Fruit fly (Drosophila melanogaster) whole organism, embryonic: ENCODE data around the gene RpLP1.

Experiments
- Ada2b ChIP-seq: fragments of 200-800 bp; sonication (Bioruptor generic); IDR thresholded peaks from 2 replicates; pipeline ENCODE4 v1.3.6; 2022; ENCODE audit warnings: missing biosample characterization, missing genetic modification characterization
- Blimp-1 ChIP-seq: fragments of 200-800 bp; sonication (Bioruptor generic); optimal IDR thresholded peaks from 3 replicates; lab custom pipeline; 2018; ENCODE audit warnings: missing biosample characterization, missing genetic modification characterization, mild to moderate bottlenecking, moderate library complexity, missing genetic modification reagents
- CG10267 ChIP-seq: fragments of 200-800 bp; sonication (Bioruptor generic); optimal IDR thresholded peaks from 2 replicates; lab custom pipeline; 2018; ENCODE audit warnings: missing biosample characterization, mild to moderate bottlenecking, missing genetic modification characterization, moderate library complexity
- CG10274 ChIP-seq: fragments of 200-800 bp; sonication (Bioruptor generic); optimal IDR thresholded peaks from 3 replicates; lab custom pipeline; 2017; ENCODE audit warnings: missing biosample characterization, mild to moderate bottlenecking, missing genetic modification characterization
- CG10959 ChIP-seq: fragments of 200-800 bp; sonication (Bioruptor generic); IDR thresholded peaks from 2 replicates; pipeline ENCODE4 v1.3.6; 2022; ENCODE audit warnings: missing biosample characterization, missing genetic modification characterization
- CG11093 ChIP-seq: fragments of 200-800 bp; sonication (Bioruptor generic); IDR thresholded peaks from 3 replicates; pipeline ENCODE4 v1.3.6; 2022; ENCODE audit warnings: missing biosample characterization, missing genetic modification characterization
- CG12391 ChIP-seq: fragments of 200-800 bp; sonication (Bioruptor generic); optimal IDR thresholded peaks from 3 replicates; lab custom pipeline; 2018; ENCODE audit warnings: missing biosample characterization, mild to moderate bottlenecking, missing genetic modification characterization, moderate library complexity
- CG15269 ChIP-seq: fragments of 200-800 bp; sonication (Bioruptor generic); optimal IDR thresholded peaks from 2 replicates; lab custom pipeline; 2018; ENCODE audit warnings: missing biosample characterization, mild to moderate bottlenecking, missing genetic modification characterization, moderate library complexity
- CG17829 ChIP-seq: fragments of 200-800 bp; optimal IDR thresholded peaks from 2 replicates; lab custom pipeline; 2019; ENCODE audit warnings: missing biosample characterization, mild to moderate bottlenecking, missing genetic modification characterization, moderate library complexity
- CG31441 ChIP-seq: fragments of 200-800 bp; sonication (Bioruptor generic); IDR thresholded peaks from 2 replicates; pipeline ENCODE4 v1.3.6; 2022; ENCODE audit warnings: missing biosample characterization, missing genetic modification characterization
- CG34224 ChIP-seq: fragments of 200-800 bp; sonication (Bioruptor generic); IDR thresholded peaks from 3 replicates; pipeline ENCODE4 v1.3.6; 2022; ENCODE audit warnings: missing biosample characterization, missing genetic modification characterization; ENCODE audit not compliant: partially characterized antibody
- CG4424 ChIP-seq: fragments of 200-800 bp; sonication (Bioruptor generic); optimal IDR thresholded peaks from 3 replicates; lab custom pipeline; 2016; ENCODE audit warnings: missing biosample characterization, missing genetic modification characterization
- CG7963 ChIP-seq: fragments of 200-800 bp; sonication (Bioruptor generic); IDR thresholded peaks from 3 replicates; pipeline ENCODE4 v1.3.6; 2022; ENCODE audit warnings: missing biosample characterization, missing genetic modification characterization; ENCODE audit not compliant: partially characterized antibody
- CG8089 ChIP-seq: fragments of 200-800 bp; sonication (Bioruptor generic); optimal IDR thresholded peaks from 3 replicates; lab custom pipeline; 2016; ENCODE audit warnings: missing biosample characterization, missing genetic modification characterization
- CG9797 ChIP-seq: fragments of 200-800 bp; sonication (Bioruptor generic); optimal IDR thresholded peaks from 3 replicates; lab custom pipeline; 2018; ENCODE audit warnings: missing biosample characterization, mild to moderate bottlenecking, missing genetic modification characterization
- CkIIα-i1 ChIP-seq: fragments of 200-800 bp; sonication (Bioruptor generic); IDR thresholded peaks from 2 replicates; pipeline ENCODE4 v1.3.6; 2022; ENCODE audit warnings: missing biosample characterization, missing genetic modification characterization
- CoRest ChIP-seq: fragments of 200-800 bp; sonication (Bioruptor generic); optimal IDR thresholded peaks from 3 replicates; lab custom pipeline; 2018; ENCODE audit warnings: missing biosample characterization, mild to moderate bottlenecking, missing genetic modification characterization, moderate library complexity
- Mad ChIP-seq: fragments of 200-800 bp; sonication (Bioruptor generic); optimal IDR thresholded peaks from 2 replicates; lab custom pipeline; 2016; ENCODE audit warnings: missing biosample characterization, missing genetic modification characterization
- Med ChIP-seq: fragments of 200-800 bp; sonication (Bioruptor generic); peaks from one replicate; lab custom pipeline; 2016; ENCODE audit warnings: missing biosample characterization, missing genetic modification characterization, mild to moderate bottlenecking, inconsistent platforms, moderate library complexity
- Mrtf ChIP-seq: fragments of 200-800 bp; sonication (Bioruptor generic); IDR thresholded peaks from 3 replicates; pipeline ENCODE4 v1.3.6; 2022; ENCODE audit warnings: missing biosample characterization, missing genetic modification characterization
- Oli ChIP-seq: fragments of 200-800 bp; sonication (Bioruptor generic); optimal IDR thresholded peaks from 2 replicates; lab custom pipeline; 2018; ENCODE audit warnings: missing biosample characterization, mild to moderate bottlenecking, missing genetic modification characterization, moderate library complexity
- Pdp1 ChIP-seq, 2 experiments: fragments of 200-800 bp; sonication (Bioruptor generic); optimal IDR thresholded peaks; 3 replicates each; lab custom pipeline; 2016; ENCODE audit warnings: missing biosample characterization in 2 of 2, missing genetic modification characterization in 2 of 2, mild to moderate bottlenecking in 1 of 2, moderate library complexity in 1 of 2
- Six4 ChIP-seq: fragments of 200-800 bp; sonication (Bioruptor generic); optimal IDR thresholded peaks from 2 replicates; lab custom pipeline; 2016; ENCODE audit warnings: missing biosample characterization, missing genetic modification characterization
- Sox102F ChIP-seq: fragments of 200-800 bp; sonication (Bioruptor generic); optimal IDR thresholded peaks from 2 replicates; lab custom pipeline; 2018; ENCODE audit warnings: missing biosample characterization, mild to moderate bottlenecking, missing genetic modification characterization, moderate library complexity
- Sry-β ChIP-seq: fragments of 200-800 bp; sonication (Bioruptor generic); optimal IDR thresholded peaks from 2 replicates; lab custom pipeline; 2018; ENCODE audit warnings: missing biosample characterization, mild to moderate bottlenecking, missing genetic modification characterization, moderate library complexity
- Ssrp ChIP-seq: fragments of 200-800 bp; sonication (Bioruptor generic); optimal IDR thresholded peaks from 2 replicates; lab custom pipeline; 2018; ENCODE audit warnings: missing biosample characterization, mild to moderate bottlenecking, missing genetic modification characterization, moderate library complexity
- Stat92E ChIP-seq, 3 experiments: fragments of >200 bp in 2 of 3; fragments of 200-800 bp in 1 of 3; sonication (Bioruptor generic) in 1 of 3; optimal IDR thresholded peaks; 2 replicates each; lab custom pipeline; 2017 to 2019; ENCODE audit warnings: missing biosample characterization in 3 of 3, missing genetic modification characterization in 3 of 3, mild to moderate bottlenecking in 1 of 3, moderate library complexity in 1 of 3
- Xrp1 ChIP-seq: fragments of 200-800 bp; sonication (Bioruptor generic); IDR thresholded peaks from 2 replicates; pipeline ENCODE4 v1.3.6; 2022; ENCODE audit warnings: missing biosample characterization, missing genetic modification characterization
- bsh ChIP-seq, 2 experiments: fragments of 200-800 bp; sonication (Bioruptor generic); optimal IDR thresholded peaks; 2 replicates each; lab custom pipeline; 2017 to 2018; ENCODE audit warnings: mild to moderate bottlenecking in 2 of 2, missing biosample characterization in 2 of 2, missing genetic modification characterization in 2 of 2, moderate library complexity in 1 of 2
- cato ChIP-seq: fragments of 200-800 bp; sonication (Bioruptor generic); optimal IDR thresholded peaks from 2 replicates; lab custom pipeline; 2016; ENCODE audit warnings: missing biosample characterization, missing genetic modification characterization, borderline replicate concordance
- chif ChIP-seq, 2 experiments: fragments of 200-800 bp; sonication (Bioruptor generic); optimal IDR thresholded peaks; 3 replicates each; lab custom pipeline; 2016; ENCODE audit warnings: missing biosample characterization in 2 of 2, missing genetic modification characterization in 2 of 2
- chm ChIP-seq: fragments of 200-800 bp; sonication (Bioruptor generic); IDR thresholded peaks from 2 replicates; pipeline ENCODE4 v1.3.6; 2022; ENCODE audit warnings: missing biosample characterization, missing genetic modification characterization
- corto ChIP-seq: fragments of 200-800 bp; sonication (Bioruptor generic); optimal IDR thresholded peaks from 2 replicates; lab custom pipeline; 2016; ENCODE audit warnings: missing biosample characterization, mild to moderate bottlenecking, missing genetic modification characterization, moderate library complexity
- dmrt11E ChIP-seq: fragments of 200-800 bp; sonication (Bioruptor generic); optimal IDR thresholded peaks from 3 replicates; lab custom pipeline; 2018; ENCODE audit warnings: missing biosample characterization, mild to moderate bottlenecking, missing genetic modification characterization, moderate library complexity
- h ChIP-seq: fragments of >200 bp; optimal IDR thresholded peaks from 2 replicates; lab custom pipeline; 2017
- kay ChIP-seq: fragments of 200-800 bp; sonication (Bioruptor generic); optimal IDR thresholded peaks from 2 replicates; lab custom pipeline; 2016; ENCODE audit warnings: missing biosample characterization, missing genetic modification characterization
- lbe ChIP-seq: fragments of 200-800 bp; sonication (Bioruptor generic); optimal IDR thresholded peaks from 2 replicates; lab custom pipeline; 2016; ENCODE audit warnings: missing biosample characterization, mild to moderate bottlenecking, missing genetic modification characterization
- lmd ChIP-seq: fragments of 200-800 bp; sonication (Bioruptor generic); IDR thresholded peaks from 2 replicates; pipeline ENCODE4 v1.3.6; 2022; ENCODE audit warnings: missing biosample characterization, missing genetic modification characterization
- maf-S ChIP-seq: fragments of 200-800 bp; sonication (Bioruptor generic); optimal IDR thresholded peaks from 2 replicates; lab custom pipeline; 2016; ENCODE audit warnings: missing biosample characterization, missing genetic modification characterization
- oc ChIP-seq: fragments of 200-800 bp; sonication (Bioruptor generic); optimal IDR thresholded peaks from 2 replicates; lab custom pipeline; 2018; ENCODE audit warnings: missing biosample characterization, mild to moderate bottlenecking, missing genetic modification characterization, moderate library complexity
- p53 ChIP-seq: fragments of 200-800 bp; sonication (Bioruptor generic); optimal IDR thresholded peaks from 2 replicates; lab custom pipeline; 2016; ENCODE audit warnings: missing biosample characterization, missing genetic modification characterization
- peb ChIP-seq: fragments of 200-800 bp; sonication (Bioruptor generic); IDR thresholded peaks from 2 replicates; pipeline ENCODE4 v1.3.6; 2022; ENCODE audit warnings: missing biosample characterization, missing genetic modification characterization
- prd ChIP-seq, 3 experiments: fragments of >200 bp in 2 of 3; fragments of 200-800 bp in 1 of 3; sonication (Bioruptor generic) in 1 of 3; optimal IDR thresholded peaks in 2 of 3; IDR thresholded peaks in 1 of 3; 2 replicates in 2 of 3; 3 replicates in 1 of 3; pipeline versions ENCODE4 v1.3.6 to Lab custom; 2017 to 2022; ENCODE audit warnings: missing biosample characterization in 1 of 3, missing genetic modification characterization in 1 of 3
- pzg ChIP-seq: fragments of 200-800 bp; sonication (Bioruptor generic); optimal IDR thresholded peaks from 3 replicates; lab custom pipeline; 2018; ENCODE audit warnings: missing biosample characterization, mild to moderate bottlenecking, missing genetic modification characterization, moderate library complexity
- salm ChIP-seq: fragments of 200-800 bp; sonication (Bioruptor generic); optimal IDR thresholded peaks from 2 replicates; lab custom pipeline; 2018; ENCODE audit warnings: missing biosample characterization, mild to moderate bottlenecking, missing genetic modification characterization
- shn ChIP-seq: fragments of 200-800 bp; sonication (Bioruptor generic); optimal IDR thresholded peaks from 3 replicates; lab custom pipeline; 2016; ENCODE audit warnings: missing biosample characterization, missing genetic modification characterization
- sna ChIP-seq: fragments of 200-800 bp; sonication (Bioruptor generic); IDR thresholded peaks from 2 replicates; pipeline ENCODE4 v1.3.6; 2022; ENCODE audit warnings: missing biosample characterization, missing genetic modification characterization; ENCODE audit not compliant: partially characterized antibody
- unpg ChIP-seq: fragments of 200-800 bp; sonication (Bioruptor generic); optimal IDR thresholded peaks from 3 replicates; lab custom pipeline; 2018; ENCODE audit warnings: missing biosample characterization, mild to moderate bottlenecking, missing genetic modification characterization, moderate library complexity
- wek ChIP-seq: fragments of 200-800 bp; sonication (Bioruptor generic); optimal IDR thresholded peaks from 3 replicates; lab custom pipeline; 2018; ENCODE audit warnings: missing biosample characterization, mild to moderate bottlenecking, missing genetic modification characterization, moderate library complexity

RpLP1 gene

DNA sequence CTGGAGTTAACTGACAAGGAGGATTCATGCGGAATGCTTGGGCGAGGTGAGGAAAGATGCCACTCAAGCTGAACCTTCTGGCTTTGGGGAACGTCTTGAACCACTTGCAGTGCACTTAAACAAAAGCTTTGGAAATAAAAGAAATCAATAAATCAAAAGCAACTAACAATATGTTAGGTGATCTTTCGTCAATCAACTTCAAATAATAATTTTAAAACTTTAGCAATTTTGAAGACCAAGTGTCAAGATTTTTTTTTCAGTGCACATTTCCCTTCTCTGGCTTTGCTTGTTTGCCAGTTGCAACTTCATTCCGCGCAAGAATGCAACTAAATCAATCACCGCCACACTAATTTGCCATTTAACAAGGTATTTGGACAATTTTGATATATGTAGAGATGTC lies 36.9 kb upstream of the RpLP1 start (continued):
- TF ChIP-seq CG4424 (GFP tag; lab: Kevin White, UChicago) (peak; percentile 12), CG12391 (tag; lab: Kevin White, UChicago) (peak; percentile 1), shn (GFP tag; lab: Kevin White, UChicago) (no peak), sna (GFP tag; lab: Robert Waterston, UW) (no peak), Stat92E (GFP tag; optimal IDR thresholded peaks at IDR 0.05; lab: Kevin White, UChicago) (no peak), kay (GFP tag; lab: Kevin White, UChicago) (no peak), oc (no peak), Med (GFP tag; lab: Kevin White, UChicago) (peak; percentile 44), lbe (peak; percentile 40), CG10267 (tag; lab: Kevin White, UChicago) (no peak), Mad (GFP tag; lab: Kevin White, UChicago) (no peak), Blimp-1 (GFP tag; lab: Kevin White, UChicago) (peak; percentile 35), peb (GFP tag; lab: Robert Waterston, UW) (0 out of 2 replicates have a peak, but pooled peaks have one; percentile 14), chif (GFP tag; optimal IDR thresholded peaks at IDR 0.05; lab: Kevin White, UChicago) (peak in 1 of 2 experiments; percentile 6), Sox102F (GFP tag; lab: Kevin White, UChicago) (peak; percentile 25), chm (GFP tag; lab: Robert Waterston, UW) (no peak), bsh (GFP tag; optimal IDR thresholded peaks at IDR 0.05; lab: Kevin White, UChicago) (peak; percentile 13 to 47), CG9797 (GFP tag; lab: Kevin White, UChicago) (no peak), CG10274 (GFP tag; lab: Kevin White, UChicago) (no peak), wek (GFP tag; lab: Kevin White, UChicago) (no peak), Six4 (GFP tag; lab: Kevin White, UChicago) (no peak), maf-S (GFP tag; lab: Kevin White, UChicago) (no peak), corto (peak; percentile 9), CoRest (tag; lab: Kevin White, UChicago) (no peak), CG31441 (0 out of 2 replicates have a peak, but pooled peaks have one; percentile 9), CG17829 (tag; lab: Kevin White, UChicago) (no peak), CG34224 (GFP tag; lab: Robert Waterston, UW) (no peak), Sry-β (GFP tag; lab: Kevin White, UChicago) (no peak), Ssrp (tag; lab: Kevin White, UChicago) (peak; percentile 3), CG7963 (no peak), Oli (tag; lab: Kevin White, UChicago) (peak; percentile 5), dmrt11E (tag; lab: Kevin White, UChicago) (peak; percentile 40), CG15269 (tag; lab: Kevin White, UChicago) (no peak), salm (no peak), pzg (no peak), CkIIα-i1 (GFP tag; lab: Robert Waterston, UW) (no peak), CG8089 (GFP tag; lab: Kevin White, UChicago) (no peak), unpg (peak; percentile 10), lmd (GFP tag; lab: Robert Waterston, UW) (0 out of 2 replicates have a peak, but pooled peaks have one; percentile 20), Mrtf (GFP tag; lab: Robert Waterston, UW) (no peak), CG10959 (GFP tag; lab: Robert Waterston, UW) (no peak), p53 (GFP tag; lab: Kevin White, UChicago) (no peak), h (lab: Kevin White, UChicago) (no peak), cato (no peak), Ada2b (peak; percentile 26; the same call in 1 of the 2 replicates), Pdp1 (GFP tag; optimal IDR thresholded peaks at IDR 0.05; lab: Kevin White, UChicago) (no peak), Xrp1 (GFP tag; lab: Robert Waterston, UW) (peak; percentile 35; the same call in 1 of the 2 replicates), CG11093 (no peak), prd (optimal IDR thresholded peaks at IDR 0.05; lab: Kevin White, UChicago) (no peak), prd (GFP tag; IDR thresholded peaks at IDR 0.05; lab: Robert Waterston, UW) (peak; percentile 53; the same call in 1 of the 3 replicates)
